Worm (Caenorhabditis elegans) whole organism, L4 larva: ENCODE results near the gene fat-6.
A peak's percentile ranks its signal among the peaks of the same experiment; 100 is the strongest.

Experiments used
- D1046.2 ChIP-seq: fragments of 200-800 bp; sonication (Bioruptor generic); IDR thresholded peaks from 2 replicates; pipeline ENCODE4 v1.3.6; 2022; ENCODE audit warnings: missing genetic modification characterization, missing compliant biosample characterization
- F44E2.7 ChIP-seq: fragments of 200-800 bp; sonication (Bioruptor generic); IDR thresholded peaks from 2 replicates; pipeline ENCODE4 v2.1.2; 2022; ENCODE audit warnings: missing genetic modification characterization, missing compliant biosample characterization
- F49E8.2 ChIP-seq: sonication (generic microtip); optimal IDR thresholded peaks from 2 replicates; lab custom pipeline; 2016; ENCODE audit warnings: missing compliant biosample characterization, mild to moderate bottlenecking, missing genetic modification characterization, borderline replicate concordance
- R02D3.7 ChIP-seq: fragments of 150-350 bp; sonication (generic microtip); optimal IDR thresholded peaks from 3 replicates; lab custom pipeline; 2014; ENCODE audit warnings: missing biosample characterization, missing genetic modification characterization
- T26A8.4 ChIP-seq: fragments of 200-800 bp; sonication (Bioruptor generic); IDR thresholded peaks from 2 replicates; pipeline ENCODE4 v1.3.6; 2022; ENCODE audit warnings: missing genetic modification characterization, missing compliant biosample characterization
- Y105C5A.15 ChIP-seq: fragments of 200-800 bp; sonication (Bioruptor generic); IDR thresholded peaks from 2 replicates; pipeline ENCODE4 v1.3.6; 2022; ENCODE audit warnings: missing genetic modification characterization, missing compliant biosample characterization
- Y48G9A.11 ChIP-seq: fragments of 200-800 bp; sonication (Bioruptor generic); IDR thresholded peaks from 2 replicates; pipeline ENCODE4 v1.3.6; 2022; ENCODE audit warnings: missing genetic modification reagents, missing genetic modification characterization, missing compliant biosample characterization
- Y75B8A.6 ChIP-seq: fragments of 200-800 bp; sonication (Bioruptor generic); IDR thresholded peaks from 2 replicates; pipeline ENCODE4 v1.3.6; 2022; ENCODE audit warnings: missing genetic modification reagents, missing genetic modification characterization, missing compliant biosample characterization
- ZK337.2 ChIP-seq: fragments of 200-800 bp; sonication (Bioruptor generic); IDR thresholded peaks from 2 replicates; pipeline ENCODE4 v1.3.6; 2022; ENCODE audit warnings: missing genetic modification reagents, missing genetic modification characterization, missing compliant biosample characterization
- attf-4 ChIP-seq: sonication (generic microtip); optimal IDR thresholded peaks from 3 replicates; lab custom pipeline; 2017; ENCODE audit warnings: missing biosample characterization, missing genetic modification characterization
- ceh-20 ChIP-seq: fragments of 200-800 bp; sonication (Bioruptor generic); IDR thresholded peaks from 2 replicates; pipeline ENCODE4 v1.3.6; 2022; ENCODE audit warnings: missing genetic modification reagents, missing genetic modification characterization, missing compliant biosample characterization
- ceh-28 ChIP-seq: fragments of 150-350 bp; optimal IDR thresholded peaks from 2 replicates; lab custom pipeline; 2014; ENCODE audit warnings: missing biosample characterization, missing genetic modification reagents, missing genetic modification characterization
- ceh-32 ChIP-seq: sonication (generic microtip); optimal IDR thresholded peaks from 2 replicates; lab custom pipeline; 2016; ENCODE audit warnings: mild to moderate bottlenecking, missing genetic modification characterization, missing compliant biosample characterization; ENCODE audit not compliant: poor library complexity
- ceh-62 ChIP-seq: sonication (generic microtip); optimal IDR thresholded peaks from 2 replicates; lab custom pipeline; 2017; ENCODE audit warnings: missing biosample characterization, missing genetic modification characterization
- daf-12 ChIP-seq: fragments of 150-350 bp; optimal IDR thresholded peaks from 2 replicates; lab custom pipeline; 2014; ENCODE audit warnings: missing biosample characterization, missing genetic modification reagents, missing genetic modification characterization
- daf-16 ChIP-seq, 3 experiments: sonication (generic microtip); optimal IDR thresholded peaks; 2 replicates each; lab custom pipeline; 2016 to 2017; ENCODE audit warnings: missing genetic modification characterization in 3 of 3, missing genetic modification reagents in 3 of 3, mild to moderate bottlenecking in 2 of 3, missing compliant biosample characterization in 2 of 3, missing biosample characterization in 1 of 3, moderate library complexity in 1 of 3
- dmd-8 ChIP-seq: fragments of 200-800 bp; sonication (Bioruptor generic); IDR thresholded peaks from 2 replicates; pipeline ENCODE4 v1.3.6; 2022; ENCODE audit warnings: missing genetic modification characterization, missing compliant biosample characterization
- dve-1 ChIP-seq: sonication (generic microtip); optimal IDR thresholded peaks from 2 replicates; lab custom pipeline; 2017; ENCODE audit warnings: antibody characterized with exemption, mild to moderate bottlenecking, missing genetic modification characterization, missing compliant biosample characterization; ENCODE audit not compliant: insufficient read depth
- egl-27 ChIP-seq: sonication (generic microtip); optimal IDR thresholded peaks from 3 replicates; lab custom pipeline; 2017; ENCODE audit warnings: missing biosample characterization, missing genetic modification reagents, missing genetic modification characterization
- egl-43 ChIP-seq: fragments of 200-800 bp; sonication (Bioruptor generic); IDR thresholded peaks from 2 replicates; pipeline ENCODE4 v1.3.6; 2022; ENCODE audit warnings: missing genetic modification reagents, missing genetic modification characterization, missing compliant biosample characterization
- fkh-10 ChIP-seq: fragments of 150-350 bp; optimal IDR thresholded peaks from 2 replicates; lab custom pipeline; 2014; ENCODE audit warnings: missing biosample characterization, missing genetic modification reagents, missing genetic modification characterization
- gei-8 ChIP-seq: fragments of 200-800 bp; sonication (Bioruptor generic); optimal IDR thresholded peaks from 2 replicates; lab custom pipeline; 2018; ENCODE audit warnings: mild to moderate bottlenecking, missing genetic modification characterization, missing compliant biosample characterization
- lin-29 ChIP-seq: fragments of 200-800 bp; sonication (Bioruptor generic); IDR thresholded peaks from 2 replicates; pipeline ENCODE4 v1.3.6; 2022; ENCODE audit warnings: missing genetic modification reagents, missing genetic modification characterization, missing compliant biosample characterization
- lin-38 ChIP-seq: fragments of 200-800 bp; sonication (Bioruptor generic); IDR thresholded peaks from 2 replicates; pipeline ENCODE4 v1.3.6; 2022; ENCODE audit warnings: missing genetic modification reagents, missing genetic modification characterization, missing compliant biosample characterization
- lir-3 ChIP-seq: sonication (generic microtip); optimal IDR thresholded peaks from 2 replicates; lab custom pipeline; 2016; ENCODE audit warnings: mild to moderate bottlenecking, missing genetic modification characterization, missing compliant biosample characterization
- madf-5 ChIP-seq, 2 experiments: fragments of 200-800 bp; sonication (Bioruptor generic); IDR thresholded peaks; 2 replicates each; pipeline ENCODE4 v1.3.6; 2022; ENCODE audit warnings: missing compliant biosample characterization in 2 of 2, missing genetic modification characterization in 2 of 2
- madf-9 ChIP-seq: fragments of 200-800 bp; sonication (Bioruptor generic); conservative IDR thresholded peaks from 2 replicates; pipeline ENCODE4 v1.3.6; 2022; ENCODE audit warnings: missing genetic modification reagents, missing genetic modification characterization, missing compliant biosample characterization
- mdl-1 ChIP-seq, 2 experiments: fragments of 150-350 bp in 1 of 2; sonication (generic microtip) in 1 of 2; optimal IDR thresholded peaks; 2 replicates each; lab custom pipeline; 2014 to 2017; ENCODE audit warnings: missing biosample characterization in 2 of 2, missing genetic modification characterization in 2 of 2
- mes-2 ChIP-seq: sonication (generic microtip); optimal IDR thresholded peaks from 2 replicates; lab custom pipeline; 2016; ENCODE audit warnings: missing genotype, mild to moderate bottlenecking, missing genetic modification characterization, missing compliant biosample characterization; ENCODE audit not compliant: poor library complexity, severe bottlenecking
- mxl-2 ChIP-seq: fragments of 200-800 bp; sonication (Bioruptor generic); conservative IDR thresholded peaks from 2 replicates; pipeline ENCODE4 v1.3.6; 2022; ENCODE audit warnings: missing genetic modification reagents, missing genetic modification characterization, missing compliant biosample characterization
- mxl-3 ChIP-seq: fragments of 200-800 bp; sonication (Bioruptor generic); optimal IDR thresholded peaks from 2 replicates; lab custom pipeline; 2018; ENCODE audit warnings: mild to moderate bottlenecking, missing genetic modification characterization, missing compliant biosample characterization
- nhr-102 ChIP-seq: sonication (generic microtip); optimal IDR thresholded peaks from 2 replicates; lab custom pipeline; 2016; ENCODE audit warnings: mild to moderate bottlenecking, missing genetic modification characterization, moderate library complexity, missing compliant biosample characterization
- nhr-11 ChIP-seq: fragments of 150-350 bp; optimal IDR thresholded peaks from 2 replicates; lab custom pipeline; 2014; ENCODE audit warnings: missing biosample characterization, missing genetic modification characterization
- nhr-237 ChIP-seq: sonication (generic microtip); optimal IDR thresholded peaks from 2 replicates; lab custom pipeline; 2017; ENCODE audit warnings: missing biosample characterization, missing genetic modification characterization
- nhr-25 ChIP-seq: sonication (generic microtip); optimal IDR thresholded peaks from 2 replicates; lab custom pipeline; 2017; ENCODE audit warnings: missing genetic modification characterization, mild to moderate bottlenecking, missing compliant biosample characterization, antibody characterized with exemption, moderate library complexity, borderline replicate concordance; ENCODE audit not compliant: insufficient read depth
- nhr-41 ChIP-seq: fragments of 200-800 bp; sonication (Bioruptor generic); IDR thresholded peaks from 2 replicates; pipeline ENCODE4 v1.3.6; 2022; ENCODE audit warnings: missing genetic modification reagents, missing genetic modification characterization, missing compliant biosample characterization
- nhr-48 ChIP-seq: sonication (generic microtip); optimal IDR thresholded peaks from 2 replicates; lab custom pipeline; 2016; ENCODE audit warnings: mild to moderate bottlenecking, missing genetic modification characterization, missing compliant biosample characterization
- pqm-1 ChIP-seq: sonication (generic microtip); optimal IDR thresholded peaks from 2 replicates; lab custom pipeline; 2017; ENCODE audit warnings: missing biosample characterization, missing genetic modification characterization
- saeg-2 ChIP-seq: fragments of 200-800 bp; sonication (Bioruptor generic); IDR thresholded peaks from 2 replicates; pipeline ENCODE4 v1.3.6; 2022; ENCODE audit warnings: missing genetic modification reagents, missing genetic modification characterization, missing compliant biosample characterization
- set-16 ChIP-seq: fragments of 200-800 bp; sonication (Bioruptor generic); IDR thresholded peaks from 2 replicates; pipeline ENCODE4 v1.3.6; 2022; ENCODE audit warnings: missing genetic modification reagents, missing genetic modification characterization, missing compliant biosample characterization
- snpc-1.2 ChIP-seq: fragments of 200-800 bp; sonication (Bioruptor generic); IDR thresholded peaks from 2 replicates; pipeline ENCODE4 v1.3.6; 2022; ENCODE audit warnings: missing genetic modification reagents, missing genetic modification characterization, missing compliant biosample characterization
- snpc-4 ChIP-seq: fragments of 150-350 bp; optimal IDR thresholded peaks from 2 replicates; lab custom pipeline; 2014; ENCODE audit warnings: missing biosample characterization, missing genetic modification characterization
- tag-97 ChIP-seq: fragments of 200-800 bp; sonication (Bioruptor generic); IDR thresholded peaks from 2 replicates; pipeline ENCODE4 v1.3.6; 2022; ENCODE audit warnings: missing genetic modification characterization, missing compliant biosample characterization
- unc-130 ChIP-seq: sonication (generic microtip); optimal IDR thresholded peaks from 2 replicates; lab custom pipeline; 2016; ENCODE audit warnings: missing genetic modification reagents, missing genetic modification characterization, missing compliant biosample characterization
- unc-62 ChIP-seq, 3 experiments: fragments of 150-350 bp in 1 of 3; sonication (generic microtip); optimal IDR thresholded peaks in 2 of 3; peaks in 1 of 3; 1 replicate in 1 of 3; 2 replicates in 2 of 3; lab custom pipeline; 2014 to 2017; ENCODE audit warnings: missing biosample characterization in 3 of 3, missing genetic modification characterization in 3 of 3, missing genetic modification reagents in 3 of 3, missing genotype in 1 of 3
- zip-11 ChIP-seq: fragments of 200-800 bp; sonication (Bioruptor generic); IDR thresholded peaks from 2 replicates; pipeline ENCODE4 v1.3.6; 2022; ENCODE audit warnings: missing genetic modification characterization, missing compliant biosample characterization
- zip-2 ChIP-seq: fragments of 150-350 bp; optimal IDR thresholded peaks from 2 replicates; lab custom pipeline; 2014; ENCODE audit warnings: missing biosample characterization, missing genetic modification characterization
- ztf-11 ChIP-seq: fragments of 150-350 bp; optimal IDR thresholded peaks from 2 replicates; lab custom pipeline; 2014; ENCODE audit warnings: missing biosample characterization, missing genetic modification characterization

The fat-6 gene

ce11 chrIV:11961485-11962255, 46.2 kb upstream of the fat-6 start, which contains the start of gene ZK829.7 (continued):
- TF ChIP-seq nhr-11 (tag; lab: Kevin White, UChicago) = no peak
- peak; percentile 53 for TF ChIP-seq nhr-102 (tag; lab: Kevin White, UChicago)
- TF ChIP-seq mes-2 = no peak
- no peak; the same call in 1 of the 2 replicates for TF ChIP-seq lin-38 (GFP tag; lab: Robert Waterston, UW)
- TF ChIP-seq nhr-41 (GFP tag; lab: Robert Waterston, UW) = no peak
- TF ChIP-seq ztf-11 (tag; lab: Kevin White, UChicago) = no peak
- TF ChIP-seq mxl-2 = peak; percentile 99
- peak; percentile 11 for TF ChIP-seq ceh-32 (tag; lab: Kevin White, UChicago)
- no peak for TF ChIP-seq F44E2.7 (GFP tag; lab: Robert Waterston, UW)
- no peak for TF ChIP-seq F49E8.2 (tag; lab: Kevin White, UChicago)
- TF ChIP-seq ceh-20 = no peak
- no peak for TF ChIP-seq egl-43
- no peak for TF ChIP-seq zip-11
- no peak for TF ChIP-seq dmd-8 (GFP tag; lab: Robert Waterston, UW)
- TF ChIP-seq Y105C5A.15 (GFP tag; lab: Robert Waterston, UW) = no peak
- TF ChIP-seq mxl-3 (GFP tag; lab: Kevin White, UChicago) = no peak
- peak in 1 of 2 experiments; percentile 96 for TF ChIP-seq unc-62 (GFP tag; optimal IDR thresholded peaks at IDR 0.05 in 1 of 2; lab: Kevin White, UChicago)
- TF ChIP-seq unc-62 (tag; optimal IDR thresholded peaks at IDR 0.05; lab: Kevin White, UChicago) = no peak
- TF ChIP-seq Y75B8A.6 (GFP tag; lab: Robert Waterston, UW) = no peak
- no peak for TF ChIP-seq nhr-237 (tag; lab: Kevin White, UChicago)
- peak; percentile 53 for TF ChIP-seq nhr-48 (tag; lab: Kevin White, UChicago)
- no peak for TF ChIP-seq R02D3.7
- no peak for TF ChIP-seq ZK337.2
- no peak for TF ChIP-seq madf-9 (GFP tag; lab: Robert Waterston, UW)
- no peak for TF ChIP-seq D1046.2 (GFP tag; lab: Robert Waterston, UW)
- TF ChIP-seq set-16 (GFP tag; lab: Robert Waterston, UW) = no peak
- TF ChIP-seq nhr-25 (tag; lab: Kevin White, UChicago) = no peak
- TF ChIP-seq ceh-62 (tag; lab: Kevin White, UChicago) = no peak
- no peak for TF ChIP-seq tag-97 (GFP tag; lab: Robert Waterston, UW)
- peak; percentile 52; the same call in 1 of the 2 replicates for TF ChIP-seq T26A8.4 (GFP tag; lab: Robert Waterston, UW)
- no peak for TF ChIP-seq egl-27 (tag; lab: Kevin White, UChicago)
- TF ChIP-seq pqm-1 (tag; lab: Kevin White, UChicago) = no peak
- TF ChIP-seq snpc-4 (tag; lab: Kevin White, UChicago) = no peak
- TF ChIP-seq madf-5 (GFP tag; IDR thresholded peaks at IDR 0.05; lab: Robert Waterston, UW) = no peak
- TF ChIP-seq dve-1 (tag; lab: Kevin White, UChicago) = peak; percentile 49
- TF ChIP-seq snpc-1.2 (GFP tag; lab: Robert Waterston, UW) = peak; percentile 77
- TF ChIP-seq gei-8 (GFP tag; lab: Kevin White, UChicago) = no peak
- no peak for TF ChIP-seq unc-130 (GFP tag; lab: Kevin White, UChicago)
- TF ChIP-seq daf-16 (GFP tag; optimal IDR thresholded peaks at IDR 0.05; lab: Kevin White, UChicago) = peak in 1 of 2 experiments; percentile 62
- TF ChIP-seq daf-16 (tag; optimal IDR thresholded peaks at IDR 0.05; lab: Kevin White, UChicago) = no peak
- no peak for TF ChIP-seq ceh-28 (tag; lab: Kevin White, UChicago)
- peak in 1 of 2 experiments; percentile 10 for TF ChIP-seq mdl-1 (tag; optimal IDR thresholded peaks at IDR 0.05; lab: Kevin White, UChicago)
- TF ChIP-seq zip-2 (tag; lab: Kevin White, UChicago) = no peak
- peak; percentile 41 for TF ChIP-seq fkh-10 (GFP tag; lab: Kevin White, UChicago)
- TF ChIP-seq daf-12 (tag; lab: Kevin White, UChicago) = no peak
- no peak for TF ChIP-seq saeg-2 (GFP tag; lab: Robert Waterston, UW)
- no peak for TF ChIP-seq Y48G9A.11 (GFP tag; lab: Robert Waterston, UW)
- no peak for TF ChIP-seq lir-3 (tag; lab: Kevin White, UChicago)
- TF ChIP-seq attf-4 (tag; lab: Kevin White, UChicago) = no peak
- no peak for TF ChIP-seq lin-29 (GFP tag; lab: Robert Waterston, UW)
